Worm (Caenorhabditis elegans) whole organism, late embryonic: ENCODE results near the gene tgt-2.
A peak's percentile ranks its signal among the peaks of the same experiment; 100 is the strongest.
"Not testable (repeated sequence)": the region's sequence is repeated elsewhere in the genome, so short reads cannot be mapped to it uniquely, and the experiment has no call there.

Experiments
- C08G9.2 ChIP-seq: sonication (generic microtip); optimal IDR thresholded peaks from 2 replicates; lab custom pipeline; 2016; ENCODE audit warnings: mild to moderate bottlenecking, missing genetic modification characterization, moderate library complexity, missing compliant biosample characterization
- K02D7.2 ChIP-seq: sonication (generic microtip); optimal IDR thresholded peaks from 2 replicates; lab custom pipeline; 2017; ENCODE audit warnings: mild to moderate bottlenecking, missing genetic modification characterization, missing compliant biosample characterization
- K09A11.1 ChIP-seq: sonication (generic microtip); optimal IDR thresholded peaks from 2 replicates; lab custom pipeline; 2017; ENCODE audit warnings: antibody characterized with exemption, mild to moderate bottlenecking, missing genetic modification characterization, missing compliant biosample characterization; ENCODE audit not compliant: insufficient read depth
- ama-1 ChIP-seq: fragments of 150-350 bp; optimal IDR thresholded peaks from 2 replicates; lab custom pipeline; 2014
- ceh-24 ChIP-seq: sonication (generic microtip); optimal IDR thresholded peaks from 2 replicates; lab custom pipeline; 2016; ENCODE audit warnings: mild to moderate bottlenecking, missing genetic modification characterization, missing compliant biosample characterization
- ceh-31 ChIP-seq: sonication (generic microtip); optimal IDR thresholded peaks from 2 replicates; lab custom pipeline; 2016; ENCODE audit warnings: missing genetic modification characterization, missing compliant biosample characterization
- ceh-45 ChIP-seq: fragments of 200-800 bp; sonication (Bioruptor generic); IDR thresholded peaks from 2 replicates; pipeline ENCODE4 v1.3.6; 2022; ENCODE audit warnings: missing genetic modification reagents, missing genetic modification characterization, missing compliant biosample characterization
- ceh-48 ChIP-seq: sonication (generic microtip); optimal IDR thresholded peaks from 2 replicates; lab custom pipeline; 2016; ENCODE audit warnings: missing genetic modification characterization, inconsistent platforms, missing compliant biosample characterization
- ceh-9 ChIP-seq: sonication (generic microtip); optimal IDR thresholded peaks from 2 replicates; lab custom pipeline; 2016; ENCODE audit warnings: mild to moderate bottlenecking, missing genetic modification characterization, inconsistent platforms, missing compliant biosample characterization
- che-1 ChIP-seq: sonication (generic microtip); optimal IDR thresholded peaks from 2 replicates; lab custom pipeline; 2016; ENCODE audit warnings: mild to moderate bottlenecking, missing genetic modification characterization, missing compliant biosample characterization
- dmd-4 ChIP-seq: sonication (generic microtip); optimal IDR thresholded peaks from 2 replicates; lab custom pipeline; 2016; ENCODE audit warnings: borderline replicate concordance, missing genetic modification characterization, missing compliant biosample characterization
- dve-1 ChIP-seq: sonication (generic microtip); optimal IDR thresholded peaks from 2 replicates; lab custom pipeline; 2017; ENCODE audit warnings: antibody characterized with exemption, mild to moderate bottlenecking, missing genetic modification characterization, missing compliant biosample characterization
- elt-2 ChIP-seq: sonication (generic microtip); optimal IDR thresholded peaks from 2 replicates; lab custom pipeline; 2016; ENCODE audit warnings: missing genetic modification reagents, missing genetic modification characterization, missing compliant biosample characterization
- elt-4 ChIP-seq: sonication (generic microtip); optimal IDR thresholded peaks from 2 replicates; lab custom pipeline; 2016; ENCODE audit warnings: missing genetic modification characterization, missing compliant biosample characterization
- fkh-6 ChIP-seq: sonication (generic microtip); optimal IDR thresholded peaks from 2 replicates; lab custom pipeline; 2016; ENCODE audit warnings: missing genetic modification characterization, missing compliant biosample characterization
- hlh-15 ChIP-seq: sonication (generic microtip); optimal IDR thresholded peaks from 2 replicates; lab custom pipeline; 2016; ENCODE audit warnings: missing genetic modification characterization, missing compliant biosample characterization
- hlh-30 ChIP-seq: sonication (generic microtip); optimal IDR thresholded peaks from 2 replicates; lab custom pipeline; 2017; ENCODE audit warnings: antibody characterized with exemption, missing genetic modification characterization, missing compliant biosample characterization; ENCODE audit not compliant: insufficient read depth
- hlh-8 ChIP-seq: sonication (generic microtip); optimal IDR thresholded peaks from 2 replicates; lab custom pipeline; 2016; ENCODE audit warnings: missing genotype, missing genetic modification characterization, missing compliant biosample characterization
- lim-6 ChIP-seq: sonication (generic microtip); optimal IDR thresholded peaks from 2 replicates; lab custom pipeline; 2016; ENCODE audit warnings: missing genetic modification characterization, missing compliant biosample characterization
- lin-11 ChIP-seq: fragments of 200-800 bp; sonication (Bioruptor generic); optimal IDR thresholded peaks from 2 replicates; lab custom pipeline; 2018; ENCODE audit warnings: mild to moderate bottlenecking, missing genetic modification characterization, missing compliant biosample characterization
- madf-2 ChIP-seq: sonication (generic microtip); optimal IDR thresholded peaks from 2 replicates; lab custom pipeline; 2017; ENCODE audit warnings: missing genetic modification characterization, missing compliant biosample characterization
- mec-3 ChIP-seq: sonication (generic microtip); optimal IDR thresholded peaks from 2 replicates; lab custom pipeline; 2016; ENCODE audit warnings: borderline replicate concordance, missing genetic modification characterization, missing compliant biosample characterization
- nfya-1 ChIP-seq: sonication (generic microtip); optimal IDR thresholded peaks from 2 replicates; lab custom pipeline; 2017; ENCODE audit warnings: missing genetic modification characterization, mild to moderate bottlenecking, missing compliant biosample characterization, antibody characterized with exemption, moderate library complexity
- nhr-11 ChIP-seq: fragments of 150-350 bp; optimal IDR thresholded peaks from 2 replicates; lab custom pipeline; 2014; ENCODE audit warnings: missing biosample characterization, missing genetic modification characterization
- nhr-232 ChIP-seq: sonication (generic microtip); optimal IDR thresholded peaks from 2 replicates; lab custom pipeline; 2016; ENCODE audit warnings: missing genetic modification characterization, missing compliant biosample characterization
- odd-2 ChIP-seq: sonication (generic microtip); optimal IDR thresholded peaks from 2 replicates; lab custom pipeline; 2017; ENCODE audit warnings: antibody characterized with exemption, mild to moderate bottlenecking, missing genetic modification characterization, missing compliant biosample characterization
- ref-2 ChIP-seq: sonication (generic microtip); optimal IDR thresholded peaks from 2 replicates; lab custom pipeline; 2016; ENCODE audit warnings: missing genetic modification characterization, missing compliant biosample characterization
- ttx-3 ChIP-seq: sonication (generic microtip); optimal IDR thresholded peaks from 2 replicates; lab custom pipeline; 2016; ENCODE audit warnings: missing genetic modification reagents, missing genetic modification characterization, missing compliant biosample characterization
- unc-3 ChIP-seq, 2 experiments: fragments of 200-800 bp in 1 of 2; sonication (Bioruptor generic) in 1 of 2; sonication (generic microtip) in 1 of 2; conservative IDR thresholded peaks in 1 of 2; optimal IDR thresholded peaks in 1 of 2; 2 replicates each; pipeline versions ENCODE4 v1.3.6 to Lab custom; 2016 to 2022; ENCODE audit warnings: missing compliant biosample characterization in 2 of 2, missing genetic modification characterization in 2 of 2, missing genetic modification reagents in 1 of 2
- unc-42 ChIP-seq: sonication (generic microtip); optimal IDR thresholded peaks from 2 replicates; lab custom pipeline; 2016; ENCODE audit warnings: missing genotype, missing genetic modification characterization, missing compliant biosample characterization
- unc-86 ChIP-seq: sonication (generic microtip); optimal IDR thresholded peaks from 2 replicates; lab custom pipeline; 2016; ENCODE audit warnings: missing genetic modification characterization, missing compliant biosample characterization
- zip-5 ChIP-seq: sonication (generic microtip); optimal IDR thresholded peaks from 2 replicates; lab custom pipeline; 2016; ENCODE audit warnings: missing genetic modification characterization, missing compliant biosample characterization
- ztf-16 ChIP-seq: sonication (generic microtip); optimal IDR thresholded peaks from 2 replicates; lab custom pipeline; 2017; ENCODE audit warnings: missing genetic modification characterization, missing compliant biosample characterization

The tgt-2 gene

DNA sequence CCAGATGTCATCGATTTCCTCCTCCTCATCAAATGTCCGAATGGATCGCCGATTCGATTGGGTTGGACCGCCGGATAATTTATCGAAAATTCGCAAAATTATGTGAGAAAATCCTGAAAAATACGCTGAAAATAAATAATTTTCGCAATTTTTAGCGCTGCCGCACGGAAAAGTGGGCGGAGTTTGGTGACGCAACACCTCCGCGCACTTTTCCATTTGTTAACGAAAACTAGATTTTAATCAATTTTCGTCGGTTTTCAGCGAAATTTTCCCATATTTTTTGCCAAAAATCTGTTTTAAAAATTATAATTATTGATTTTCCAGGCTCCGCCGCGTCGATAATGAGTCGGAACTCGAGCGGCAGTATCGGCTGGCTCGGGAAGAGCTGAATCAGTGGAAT, 2.9 kb downstream of the tgt-2 start, which contains the start of gene Y39B6A.34:
Gene Y39B6A.34 (plus strand): TSS at position 3 of the 400 bp plus-strand sequence.
- TF ChIP-seq nfya-1 (tag; lab: Kevin White, UChicago) = peak; percentile 5
- TF ChIP-seq unc-86 (tag; lab: Kevin White, UChicago) = peak; percentile 27
- peak; percentile 16 for TF ChIP-seq elt-2
- no peak for TF ChIP-seq ref-2 (tag; lab: Kevin White, UChicago)
- TF ChIP-seq elt-4 = no peak
- TF ChIP-seq K02D7.2 (tag; lab: Kevin White, UChicago) = peak; percentile 1
- no peak for TF ChIP-seq nhr-11
- TF ChIP-seq lin-11 = no peak
- no peak for TF ChIP-seq C08G9.2 (tag; lab: Kevin White, UChicago)
- no peak for TF ChIP-seq ceh-24 (tag; lab: Kevin White, UChicago)
- no peak for TF ChIP-seq che-1 (tag; lab: Kevin White, UChicago)
- TF ChIP-seq hlh-15 = no peak
- TF ChIP-seq odd-2 = no peak
- TF ChIP-seq dmd-4 (tag; lab: Kevin White, UChicago) = no peak
- peak; percentile 23 for TF ChIP-seq unc-42 (tag; lab: Kevin White, UChicago)
- TF ChIP-seq ama-1 (lab: Kevin White, UChicago) = no peak
- TF ChIP-seq ceh-9 (tag; lab: Kevin White, UChicago) = no peak

DNA sequence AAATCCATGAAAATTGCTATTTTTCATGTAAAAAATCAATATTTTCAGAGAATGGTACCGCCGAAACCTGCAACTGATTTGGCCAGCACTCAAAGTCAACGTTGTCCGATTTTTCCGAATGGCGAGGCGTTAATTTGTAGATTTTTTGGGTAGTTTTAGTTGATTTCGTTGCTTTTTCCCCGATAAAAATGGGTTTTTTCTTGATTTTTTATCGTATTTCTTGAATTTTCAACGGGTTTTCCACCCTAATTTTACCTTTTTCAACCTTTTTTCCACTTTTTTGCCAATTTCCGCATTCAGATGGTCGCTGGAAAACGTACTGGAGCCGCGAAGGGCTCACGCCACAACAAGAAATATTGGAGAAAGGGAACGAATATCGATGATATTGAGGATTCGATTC, 3.5 kb downstream of the tgt-2 start, which contains the start of gene Y39B6A.33:
Gene Y39B6A.33 (plus strand): TSS at position 301 of the 400 bp plus-strand sequence.
- TF ChIP-seq K09A11.1 (tag; lab: Kevin White, UChicago) = no peak
- no peak for TF ChIP-seq nhr-232 (tag; lab: Kevin White, UChicago)
- no peak for TF ChIP-seq dve-1 (tag; lab: Kevin White, UChicago)
- no peak for TF ChIP-seq hlh-30 (tag; lab: Kevin White, UChicago)
- no peak for TF ChIP-seq ama-1 (lab: Kevin White, UChicago)
- TF ChIP-seq ceh-45 = no peak
- TF ChIP-seq ztf-16 (tag; lab: Kevin White, UChicago) = no peak
- no peak for TF ChIP-seq ceh-31 (tag; lab: Kevin White, UChicago)
- no peak for TF ChIP-seq zip-5
- no peak for TF ChIP-seq unc-3 (GFP tag; conservative IDR thresholded peaks at IDR 0.05; lab: Robert Waterston, UW)
- no peak for TF ChIP-seq unc-3 (tag; optimal IDR thresholded peaks at IDR 0.05; lab: Kevin White, UChicago)
- no peak for TF ChIP-seq ceh-9 (tag; lab: Kevin White, UChicago)
- TF ChIP-seq madf-2 (tag; lab: Kevin White, UChicago) = no peak
- no peak for TF ChIP-seq ttx-3 (tag; lab: Kevin White, UChicago)

DNA sequence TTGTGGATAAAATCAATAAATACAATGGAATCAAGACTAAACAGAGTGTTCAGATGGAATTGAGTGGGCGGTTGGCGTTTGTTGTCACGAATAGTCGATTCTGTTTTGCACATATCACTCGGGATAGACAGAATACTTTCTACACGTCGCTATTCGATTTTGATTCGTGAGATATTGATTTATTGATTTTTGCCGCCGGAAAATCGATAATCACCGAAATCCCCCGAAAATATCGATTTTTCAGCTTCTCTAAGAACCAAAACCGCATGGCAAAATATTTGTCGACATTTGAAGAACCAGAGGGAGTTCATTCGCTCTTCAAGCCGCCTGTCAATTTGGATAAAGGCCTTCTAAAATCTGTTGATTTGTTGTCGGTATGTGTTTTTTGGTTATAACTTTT, 12.3 kb downstream of the tgt-2 start:
- TF ChIP-seq ceh-48 (tag; lab: Kevin White, UChicago) (peak; percentile 45), zip-5 (no peak)

DNA sequence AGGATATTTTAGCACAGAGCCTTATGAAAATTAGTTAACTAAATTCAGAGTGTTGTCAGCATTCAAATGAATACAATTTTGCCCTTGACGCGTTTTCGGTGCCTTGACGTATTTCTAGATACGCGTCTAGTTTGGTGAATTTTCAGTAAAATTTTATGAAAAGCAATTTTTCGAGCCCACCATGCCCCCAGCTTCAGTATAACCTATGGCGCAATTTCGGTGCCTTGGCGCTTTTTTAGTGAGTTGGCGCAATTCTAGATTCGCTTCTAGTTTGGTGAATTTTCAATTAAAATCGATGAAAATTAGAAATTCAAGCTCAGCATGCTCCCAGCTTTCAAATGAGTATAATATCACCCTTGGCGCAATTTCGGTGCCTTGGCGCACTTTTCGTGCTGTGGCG, 15.1 kb downstream of the tgt-2 start:
- no peak for TF ChIP-seq odd-2
- no peak for TF ChIP-seq hlh-8
- no peak for TF ChIP-seq fkh-6 (tag; lab: Kevin White, UChicago)
- no peak for TF ChIP-seq dmd-4 (tag; lab: Kevin White, UChicago)
- no peak for TF ChIP-seq mec-3 (tag; lab: Kevin White, UChicago)
- TF ChIP-seq nfya-1 (tag; lab: Kevin White, UChicago) = no peak
- no peak for TF ChIP-seq lim-6 (tag; lab: Kevin White, UChicago)

DNA sequence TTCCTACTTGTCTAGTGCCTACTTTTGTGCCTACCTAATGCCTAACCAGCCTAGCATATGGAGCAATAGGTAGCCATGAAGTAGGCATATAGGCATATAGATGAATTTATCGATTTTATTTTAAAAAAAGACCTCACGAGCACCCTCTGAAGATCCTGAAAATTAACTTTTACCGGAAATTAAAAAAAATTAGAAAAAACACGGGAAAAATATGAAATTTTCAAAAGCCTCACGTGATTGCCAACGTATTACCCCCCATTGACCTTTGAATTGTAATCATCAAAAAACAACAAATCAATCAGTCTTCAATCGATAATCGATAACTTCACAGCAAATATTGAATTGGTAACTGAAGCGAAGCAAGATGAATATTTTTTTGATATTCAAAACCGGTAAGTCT, 16.1 kb downstream of the tgt-2 start, which contains the start of gene Y39B6A.30:
Gene Y39B6A.30 (plus strand): TSS at position 301 of the 400 bp plus-strand sequence.
- not testable (repeated sequence) for TF ChIP-seq dve-1, K09A11.1, ceh-9 (tag; lab: Kevin White, UChicago)
